Fruit fly (Drosophila melanogaster) whole organism, embryonic: ENCODE measurements around the gene CG2854.
A peak's percentile ranks its signal among the peaks of the same experiment; 100 is the strongest.

ENCODE experiments used
- Atf3 ChIP-seq: fragments of 200-800 bp; sonication (Bioruptor generic); optimal IDR thresholded peaks from 3 replicates; lab custom pipeline; 2016; ENCODE audit warnings: missing biosample characterization, missing genetic modification characterization
- CG10366 ChIP-seq: fragments of 200-800 bp; sonication (Bioruptor generic); IDR thresholded peaks from 2 replicates; pipeline ENCODE4 v1.3.6; 2022; ENCODE audit warnings: missing biosample characterization, missing genetic modification characterization
- CG10543 ChIP-seq: fragments of 200-800 bp; sonication (Bioruptor generic); optimal IDR thresholded peaks from 3 replicates; lab custom pipeline; 2017; ENCODE audit warnings: missing biosample characterization, mild to moderate bottlenecking, missing genetic modification characterization, moderate library complexity
- CG11456 ChIP-seq: fragments of 200-800 bp; sonication (Bioruptor generic); IDR thresholded peaks from 3 replicates; pipeline ENCODE4 v1.3.6; 2022; ENCODE audit warnings: missing biosample characterization, missing genetic modification characterization
- CG13424 ChIP-seq: fragments of 200-800 bp; sonication (Bioruptor generic); optimal IDR thresholded peaks from 2 replicates; lab custom pipeline; 2019; ENCODE audit warnings: missing biosample characterization, mild to moderate bottlenecking, missing genetic modification characterization, moderate library complexity
- CG14710 ChIP-seq: fragments of 200-800 bp; sonication (Bioruptor generic); optimal IDR thresholded peaks from 3 replicates; lab custom pipeline; 2019; ENCODE audit warnings: missing biosample characterization, mild to moderate bottlenecking, missing genetic modification characterization, moderate library complexity
- CG1602 ChIP-seq: fragments of 200-800 bp; sonication (Bioruptor generic); optimal IDR thresholded peaks from 3 replicates; lab custom pipeline; 2016; ENCODE audit warnings: missing biosample characterization, missing genetic modification characterization
- CG16863 ChIP-seq: fragments of 200-800 bp; sonication (Bioruptor generic); optimal IDR thresholded peaks from 3 replicates; lab custom pipeline; 2016; ENCODE audit warnings: missing biosample characterization, missing genetic modification characterization
- CG17186 ChIP-seq: fragments of 200-800 bp; sonication (Bioruptor generic); optimal IDR thresholded peaks from 3 replicates; lab custom pipeline; 2017; ENCODE audit warnings: missing biosample characterization, missing genetic modification reagents, missing genetic modification characterization
- CG2116 ChIP-seq: fragments of 200-800 bp; sonication (Bioruptor generic); optimal IDR thresholded peaks from 3 replicates; lab custom pipeline; 2018; ENCODE audit warnings: missing biosample characterization, mild to moderate bottlenecking, missing genetic modification characterization
- CG31224 ChIP-seq: fragments of 200-800 bp; sonication (Bioruptor generic); IDR thresholded peaks from 2 replicates; pipeline ENCODE4 v1.3.6; 2022; ENCODE audit warnings: missing biosample characterization, missing genetic modification characterization
- CG33557 ChIP-seq: fragments of 200-800 bp; sonication (Bioruptor generic); optimal IDR thresholded peaks from 2 replicates; lab custom pipeline; 2019; ENCODE audit warnings: missing biosample characterization, mild to moderate bottlenecking, missing genetic modification characterization, moderate library complexity
- CG4707 ChIP-seq: fragments of 200-800 bp; sonication (Bioruptor generic); optimal IDR thresholded peaks from 2 replicates; lab custom pipeline; 2018; ENCODE audit warnings: missing biosample characterization, mild to moderate bottlenecking, missing genetic modification characterization, moderate library complexity
- CG4854 ChIP-seq: fragments of 200-800 bp; sonication (Bioruptor generic); optimal IDR thresholded peaks from 2 replicates; lab custom pipeline; 2016; ENCODE audit warnings: missing biosample characterization, missing genetic modification characterization, inconsistent platforms
- CG6813 ChIP-seq: fragments of 200-800 bp; sonication (Bioruptor generic); optimal IDR thresholded peaks from 2 replicates; lab custom pipeline; 2017; ENCODE audit warnings: missing biosample characterization, missing genetic modification characterization, mild to moderate bottlenecking, moderate library complexity, missing genetic modification reagents
- CG7556 ChIP-seq: fragments of 200-800 bp; sonication (Bioruptor generic); optimal IDR thresholded peaks from 2 replicates; lab custom pipeline; 2017; ENCODE audit warnings: missing biosample characterization, mild to moderate bottlenecking, missing genetic modification characterization
- CG7745 ChIP-seq: fragments of 200-800 bp; sonication (Bioruptor generic); optimal IDR thresholded peaks from 2 replicates; lab custom pipeline; 2018; ENCODE audit warnings: missing biosample characterization, mild to moderate bottlenecking, missing genetic modification characterization, moderate library complexity
- CG7786 ChIP-seq: fragments of 200-800 bp; sonication (Bioruptor generic); optimal IDR thresholded peaks from 2 replicates; lab custom pipeline; 2016; ENCODE audit warnings: missing biosample characterization, missing genetic modification characterization
- CG8290 ChIP-seq, 3 experiments: fragments of 200-800 bp; sonication (Bioruptor generic); optimal IDR thresholded peaks; 2 replicates each; lab custom pipeline; 2016 to 2019; ENCODE audit warnings: missing biosample characterization in 3 of 3, missing genetic modification characterization in 3 of 3, mild to moderate bottlenecking in 2 of 3, moderate library complexity in 1 of 3
- CG8765 ChIP-seq: fragments of 200-800 bp; sonication (Bioruptor generic); IDR thresholded peaks from 2 replicates; pipeline ENCODE4 v1.3.6; 2022; ENCODE audit warnings: missing biosample characterization, missing genetic modification characterization
- CTCF ChIP-seq: fragments of 200-800 bp; sonication (Bioruptor generic); optimal IDR thresholded peaks from 2 replicates; lab custom pipeline; 2017; ENCODE audit warnings: missing biosample characterization, mild to moderate bottlenecking, missing genetic modification characterization, moderate library complexity
- Dbx ChIP-seq: fragments of 200-800 bp; sonication (Bioruptor generic); IDR thresholded peaks from 3 replicates; pipeline ENCODE4 v1.3.6; 2022; ENCODE audit warnings: missing biosample characterization, missing genetic modification characterization
- Dek ChIP-seq: fragments of 200-800 bp; sonication (Bioruptor generic); optimal IDR thresholded peaks from 3 replicates; lab custom pipeline; 2019; ENCODE audit warnings: missing biosample characterization, mild to moderate bottlenecking, missing genetic modification characterization, moderate library complexity
- Doc3 ChIP-seq: fragments of 200-800 bp; sonication (Bioruptor generic); IDR thresholded peaks from 3 replicates; pipeline ENCODE4 v1.3.6; 2022; ENCODE audit warnings: missing biosample characterization, missing genetic modification characterization; ENCODE audit not compliant: partially characterized antibody
- H15 ChIP-seq: fragments of 200-800 bp; sonication (Bioruptor generic); IDR thresholded peaks from 3 replicates; pipeline ENCODE4 v1.3.6; 2022; ENCODE audit warnings: missing biosample characterization, missing genetic modification characterization
- HLH4C ChIP-seq: fragments of 200-800 bp; sonication (Bioruptor generic); IDR thresholded peaks from 3 replicates; pipeline ENCODE4 v1.3.6; 2022; ENCODE audit warnings: missing biosample characterization, missing genetic modification characterization; ENCODE audit not compliant: partially characterized antibody
- Hr51 ChIP-seq, 2 experiments: fragments of 200-800 bp; sonication (Bioruptor generic); optimal IDR thresholded peaks; 2 replicates in 1 of 2; 3 replicates in 1 of 2; lab custom pipeline; 2016 to 2018; ENCODE audit warnings: missing biosample characterization in 2 of 2, missing genetic modification characterization in 2 of 2, mild to moderate bottlenecking in 1 of 2, moderate library complexity in 1 of 2
- Opbp ChIP-seq: fragments of 200-800 bp; sonication (Bioruptor generic); IDR thresholded peaks from 3 replicates; pipeline ENCODE4 v1.3.6; 2022; ENCODE audit warnings: missing biosample characterization, missing genetic modification characterization; ENCODE audit not compliant: partially characterized antibody
- Ssrp ChIP-seq: fragments of 200-800 bp; sonication (Bioruptor generic); optimal IDR thresholded peaks from 2 replicates; lab custom pipeline; 2018; ENCODE audit warnings: missing biosample characterization, mild to moderate bottlenecking, missing genetic modification characterization, moderate library complexity
- Tbp ChIP-seq: fragments of >200 bp; optimal IDR thresholded peaks from 2 replicates; lab custom pipeline; 2018; ENCODE audit warnings: missing biosample characterization, missing genetic modification characterization
- ase ChIP-seq: fragments of 200-800 bp; sonication (Bioruptor generic); IDR thresholded peaks from 3 replicates; pipeline ENCODE4 v1.3.6; 2022; ENCODE audit warnings: missing biosample characterization, missing genetic modification characterization
- ash1 ChIP-seq: fragments of 200-800 bp; sonication (Bioruptor generic); optimal IDR thresholded peaks from 2 replicates; lab custom pipeline; 2018; ENCODE audit warnings: missing biosample characterization, mild to moderate bottlenecking, missing genetic modification characterization
- bbx ChIP-seq: fragments of 200-800 bp; sonication (Bioruptor generic); IDR thresholded peaks from 2 replicates; pipeline ENCODE4 v1.3.6; 2022; ENCODE audit warnings: missing biosample characterization, missing genetic modification characterization; ENCODE audit not compliant: partially characterized antibody
- bsh ChIP-seq, 2 experiments: fragments of 200-800 bp; sonication (Bioruptor generic); optimal IDR thresholded peaks; 2 replicates each; lab custom pipeline; 2017 to 2018; ENCODE audit warnings: mild to moderate bottlenecking in 2 of 2, missing biosample characterization in 2 of 2, missing genetic modification characterization in 2 of 2, moderate library complexity in 1 of 2
- eve ChIP-seq, 2 experiments: fragments of >200 bp; optimal IDR thresholded peaks; 2 replicates each; lab custom pipeline; 2017; ENCODE audit warnings: missing biosample characterization in 2 of 2, missing genetic modification characterization in 2 of 2
- exex ChIP-seq: fragments of 200-800 bp; sonication (Bioruptor generic); optimal IDR thresholded peaks from 4 replicates; lab custom pipeline; 2018; ENCODE audit warnings: missing biosample characterization, mild to moderate bottlenecking, missing genetic modification characterization, moderate library complexity
- gro ChIP-seq: fragments of 200-800 bp; sonication (Bioruptor generic); optimal IDR thresholded peaks from 2 replicates; lab custom pipeline; 2016; ENCODE audit warnings: missing biosample characterization, missing genetic modification characterization
- inv ChIP-seq: fragments of 200-800 bp; sonication (Bioruptor generic); IDR thresholded peaks from 2 replicates; pipeline ENCODE4 v1.3.6; 2022; ENCODE audit warnings: missing biosample characterization, missing genetic modification characterization; ENCODE audit not compliant: partially characterized antibody
- lilli ChIP-seq: fragments of 200-800 bp; sonication (Bioruptor generic); optimal IDR thresholded peaks from 3 replicates; lab custom pipeline; 2016; ENCODE audit warnings: missing biosample characterization, missing genetic modification characterization
- oc ChIP-seq: fragments of 200-800 bp; sonication (Bioruptor generic); optimal IDR thresholded peaks from 2 replicates; lab custom pipeline; 2018; ENCODE audit warnings: missing biosample characterization, mild to moderate bottlenecking, missing genetic modification characterization, moderate library complexity
- onecut ChIP-seq: fragments of 200-800 bp; sonication (Bioruptor generic); IDR thresholded peaks from 2 replicates; pipeline ENCODE4 v1.3.6; 2022; ENCODE audit warnings: missing biosample characterization, missing genetic modification characterization
- ranshi ChIP-seq: fragments of 200-800 bp; sonication (Bioruptor generic); IDR thresholded peaks from 2 replicates; pipeline ENCODE4 v1.3.6; 2022; ENCODE audit warnings: missing biosample characterization, missing genetic modification characterization
- salm ChIP-seq: fragments of 200-800 bp; sonication (Bioruptor generic); optimal IDR thresholded peaks from 2 replicates; lab custom pipeline; 2018; ENCODE audit warnings: missing biosample characterization, mild to moderate bottlenecking, missing genetic modification characterization
- sc ChIP-seq, 3 experiments: fragments of >200 bp in 2 of 3; fragments of 200-800 bp in 1 of 3; sonication (Bioruptor generic) in 1 of 3; optimal IDR thresholded peaks; 2 replicates in 2 of 3; 3 replicates in 1 of 3; lab custom pipeline; 2017; ENCODE audit warnings: mild to moderate bottlenecking in 1 of 3, missing biosample characterization in 1 of 3, missing genetic modification characterization in 1 of 3, missing genetic modification reagents in 1 of 3
- sens-2 ChIP-seq: fragments of 200-800 bp; sonication (Bioruptor generic); IDR thresholded peaks from 2 replicates; pipeline ENCODE4 v1.3.6; 2022; ENCODE audit warnings: missing biosample characterization, missing genetic modification characterization
- vvl ChIP-seq: fragments of 200-800 bp; sonication (Bioruptor generic); IDR thresholded peaks from 2 replicates; pipeline ENCODE4 v1.3.6; 2022; ENCODE audit warnings: missing biosample characterization, missing genetic modification characterization
- wor ChIP-seq: fragments of 200-800 bp; sonication (Bioruptor generic); IDR thresholded peaks from 2 replicates; pipeline ENCODE4 v1.3.6; 2022; ENCODE audit warnings: missing biosample characterization, missing genetic modification characterization

CG2854 gene

DNA sequence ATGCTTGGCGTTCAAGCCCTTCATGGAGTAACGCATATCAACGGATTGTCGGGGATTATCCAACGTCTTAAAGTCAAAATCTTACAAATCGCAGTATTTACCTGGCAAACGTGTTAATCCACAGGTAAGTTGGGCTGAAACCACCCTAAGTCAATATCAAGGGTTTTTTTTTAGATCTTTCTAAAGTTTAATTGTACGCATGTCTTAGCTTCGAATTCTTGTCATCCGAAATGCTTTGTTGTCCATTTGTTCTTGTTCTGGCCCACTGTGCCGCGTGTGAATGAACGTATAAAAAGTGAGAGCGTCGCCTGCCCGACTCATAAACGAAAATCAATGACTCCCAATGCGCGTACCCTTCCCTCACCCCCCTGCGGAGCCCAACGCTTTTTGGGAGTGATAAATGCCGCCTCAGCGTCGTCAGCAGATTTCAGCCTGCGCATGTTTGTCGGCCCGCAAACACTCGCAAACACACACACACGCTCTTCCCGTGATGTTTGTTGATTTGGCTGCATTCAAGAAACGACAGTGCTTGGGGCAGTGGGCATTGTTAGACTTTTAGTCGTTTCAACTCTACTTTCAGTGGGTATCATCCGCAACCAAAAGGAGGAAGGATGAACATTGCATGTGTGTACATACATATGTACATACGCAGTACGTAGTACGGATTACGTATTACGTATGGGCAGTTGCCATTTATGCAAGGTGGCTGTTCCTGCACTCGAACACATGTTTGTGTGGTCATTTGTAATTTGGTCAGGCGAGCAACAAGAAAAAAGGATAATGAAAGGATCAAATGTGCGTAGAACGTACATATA, 30.5 kb upstream of the CG2854 start (continued):
- TF ChIP-seq CTCF (GFP tag; lab: Kevin White, UChicago) (peak; percentile 65), CG31224 (peak; percentile 57), CG13424 (peak; percentile 94), CG8290 (GFP tag; optimal IDR thresholded peaks at IDR 0.05; lab: Kevin White, UChicago) (peak; percentile 89), CG8290 (tag; optimal IDR thresholded peaks at IDR 0.05; lab: Kevin White, UChicago) (peak; percentile 75 to 83), salm (tag; lab: Kevin White, UChicago) (peak; percentile 83), bsh (GFP tag; optimal IDR thresholded peaks at IDR 0.05; lab: Kevin White, UChicago) (peak; percentile 90 to 91), Hr51 (GFP tag; optimal IDR thresholded peaks at IDR 0.05; lab: Kevin White, UChicago) (peak; percentile 88 to 95), CG8765 (GFP tag; lab: Robert Waterston, UW) (peak; percentile 41; the same call in 1 of the 2 replicates), sc (optimal IDR thresholded peaks at IDR 0.05; lab: Kevin White, UChicago) (no peak), sc (GFP tag; optimal IDR thresholded peaks at IDR 0.05; lab: Kevin White, UChicago) (peak; percentile 94), wor (GFP tag; lab: Robert Waterston, UW) (peak; percentile 82), H15 (GFP tag; lab: Robert Waterston, UW) (peak; percentile 69; the same call in 2 of the 3 replicates), CG33557 (GFP tag; lab: Kevin White, UChicago) (peak; percentile 91), CG17186 (peak; percentile 84), onecut (GFP tag; lab: Robert Waterston, UW) (peak; percentile 90), Doc3 (no peak), Dek (peak; percentile 87), CG6813 (peak; percentile 91), CG2116 (GFP tag; lab: Kevin White, UChicago) (peak; percentile 68), CG7556 (GFP tag; lab: Kevin White, UChicago) (peak; percentile 98), HLH4C (GFP tag; lab: Robert Waterston, UW) (no peak), vvl (GFP tag; lab: Robert Waterston, UW) (peak; percentile 77), CG14710 (peak; percentile 95), Dbx (GFP tag; lab: Robert Waterston, UW) (no peak; the same call in 1 of the 3 replicates), ash1 (GFP tag; lab: Kevin White, UChicago) (no peak), ase (GFP tag; lab: Robert Waterston, UW) (peak; percentile 66; the same call in 2 of the 3 replicates), CG7745 (tag; lab: Kevin White, UChicago) (no peak), oc (tag; lab: Kevin White, UChicago) (peak; percentile 84), Atf3 (GFP tag; lab: Kevin White, UChicago) (peak; percentile 93), Opbp (GFP tag; lab: Robert Waterston, UW) (no peak), CG11456 (peak; percentile 63; the same call in 2 of the 3 replicates), Tbp (GFP tag; lab: Kevin White, UChicago) (no peak), CG10366 (GFP tag; lab: Robert Waterston, UW) (peak; percentile 58), CG4707 (GFP tag; lab: Kevin White, UChicago) (peak; percentile 98), CG7786 (GFP tag; lab: Kevin White, UChicago) (peak; percentile 96), gro (GFP tag; lab: Kevin White, UChicago) (peak; percentile 90), ranshi (GFP tag; lab: Robert Waterston, UW) (peak; percentile 70; the same call in 1 of the 2 replicates), exex (tag; lab: Kevin White, UChicago) (peak; percentile 64), sens-2 (peak; percentile 55; the same call in 1 of the 2 replicates), CG10543 (GFP tag; lab: Kevin White, UChicago) (peak; percentile 92), bbx (GFP tag; lab: Robert Waterston, UW) (no peak), eve (GFP tag; optimal IDR thresholded peaks at IDR 0.05; lab: Kevin White, UChicago) (peak; percentile 33 to 99), CG16863 (GFP tag; lab: Kevin White, UChicago) (peak; percentile 95), inv (GFP tag; lab: Robert Waterston, UW) (no peak), lilli (GFP tag; lab: Kevin White, UChicago) (peak; percentile 93), Ssrp (tag; lab: Kevin White, UChicago) (peak; percentile 94), CG1602 (peak; percentile 91), CG4854 (GFP tag; lab: Kevin White, UChicago) (peak; percentile 86)
